Fruit fly (Drosophila melanogaster): ENCODE results near the gene GluRIIC.

dm6 chr2L:866950-867744 is 46.7 kb upstream of the GluRIIC start:
- TF ChIP-seq CG8478 (optimal IDR thresholded peaks at IDR 0.05) (no peak), CTCF (optimal IDR thresholded peaks at IDR 0.05) (no peak)

Data from S2 (cell line).